Fruit fly (Drosophila melanogaster): ENCODE measurements around the gene CG12693.

DNA sequence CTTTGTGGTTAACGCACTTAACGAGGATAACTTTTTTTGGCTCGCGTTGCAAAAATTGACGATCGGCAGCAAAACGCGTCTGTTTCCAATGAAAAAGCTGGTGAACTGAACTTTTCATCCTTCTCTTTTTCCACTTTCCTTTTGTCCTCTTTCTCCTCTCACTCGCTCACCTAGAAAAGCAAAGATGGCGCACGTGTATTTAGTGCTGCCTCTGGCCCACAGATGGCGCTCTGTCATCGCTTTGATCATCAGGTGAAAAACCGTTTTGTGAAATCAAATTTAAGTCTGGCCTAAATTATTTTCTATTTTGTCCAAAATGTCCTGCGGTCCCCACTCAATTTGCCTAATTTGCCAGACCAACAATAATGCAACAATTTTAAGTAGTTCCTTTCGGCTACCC is 35.8 kb downstream of the CG12693 start:
- TF ChIP-seq CG17806 (tag; optimal IDR thresholded peaks at IDR 0.05), result no peak
- TF ChIP-seq CG14655 (GFP tag; optimal IDR thresholded peaks at IDR 0.05), result no peak
- no peak for TF ChIP-seq EcR (GFP tag; optimal IDR thresholded peaks at IDR 0.05)
- TF ChIP-seq fd96Ca (GFP tag; IDR thresholded peaks at IDR 0.05), result no peak
- TF ChIP-seq Pif1B (GFP tag; optimal IDR thresholded peaks at IDR 0.05), result no peak
- TF ChIP-seq CG10348 (GFP tag; IDR thresholded peaks at IDR 0.05), result no peak
- no peak for TF ChIP-seq gl (tag; optimal IDR thresholded peaks at IDR 0.05)
- no peak for TF ChIP-seq CG15710 (tag; optimal IDR thresholded peaks at IDR 0.05)
- no peak for TF ChIP-seq Ets98B (GFP tag; IDR thresholded peaks at IDR 0.05)
- no peak for TF ChIP-seq CG4496 (GFP tag; IDR thresholded peaks at IDR 0.05)
- TF ChIP-seq CG12605 (GFP tag; IDR thresholded peaks at IDR 0.05), result no peak
- TF ChIP-seq Snoo (tag; optimal IDR thresholded peaks at IDR 0.05), result no peak
- no peak for TF ChIP-seq CG13204 (GFP tag; optimal IDR thresholded peaks at IDR 0.05)
- no peak for TF ChIP-seq CG8301 (tag; optimal IDR thresholded peaks at IDR 0.05)
